Worm (Caenorhabditis elegans) whole organism, young adult: ENCODE measurements around the gene B0212.3.

ENCODE experiments used
- B0019.2 ChIP-seq: fragments of 200-800 bp; sonication (Bioruptor generic); conservative IDR thresholded peaks from 2 replicates; pipeline ENCODE4 v1.3.6; 2022; ENCODE audit warnings: missing genetic modification reagents, missing genetic modification characterization, missing compliant biosample characterization
- F33H1.4 ChIP-seq: fragments of 200-800 bp; sonication (Bioruptor generic); IDR thresholded peaks from 2 replicates; pipeline ENCODE4 v1.3.6; 2022; ENCODE audit warnings: missing genetic modification reagents, missing genetic modification characterization, missing compliant biosample characterization
- K11D2.4 ChIP-seq: fragments of 200-800 bp; sonication (Bioruptor generic); IDR thresholded peaks from 2 replicates; pipeline ENCODE4 v1.3.6; 2022; ENCODE audit warnings: missing genetic modification reagents, missing genetic modification characterization, missing compliant biosample characterization
- Y53F4B.3 ChIP-seq: fragments of 200-800 bp; sonication (Bioruptor generic); IDR thresholded peaks from 2 replicates; pipeline ENCODE4 v1.3.6; 2022; ENCODE audit warnings: missing genetic modification reagents, missing genetic modification characterization, missing compliant biosample characterization
- Y56A3A.18 ChIP-seq: fragments of 200-800 bp; sonication (Bioruptor generic); IDR thresholded peaks from 2 replicates; pipeline ENCODE4 v1.3.6; 2022; ENCODE audit warnings: missing genetic modification reagents, missing genetic modification characterization, missing compliant biosample characterization
- Y95B8A.8 ChIP-seq: fragments of 200-800 bp; sonication (Bioruptor generic); IDR thresholded peaks from 2 replicates; pipeline ENCODE4 v1.3.6; 2022; ENCODE audit warnings: missing genetic modification reagents, missing genetic modification characterization, missing compliant biosample characterization
- atf-7 ChIP-seq: sonication (generic microtip); optimal IDR thresholded peaks from 2 replicates; lab custom pipeline; 2017; ENCODE audit warnings: mild to moderate bottlenecking, missing genetic modification characterization, missing compliant biosample characterization
- attf-3 ChIP-seq: fragments of 200-800 bp; sonication (Bioruptor generic); conservative IDR thresholded peaks from 2 replicates; pipeline ENCODE4 v1.3.6; 2022; ENCODE audit warnings: missing genetic modification reagents, missing genetic modification characterization, missing compliant biosample characterization
- bed-1 ChIP-seq: fragments of 200-800 bp; sonication (Bioruptor generic); IDR thresholded peaks from 2 replicates; pipeline ENCODE4 v1.3.6; 2022; ENCODE audit warnings: missing genetic modification reagents, missing genetic modification characterization, missing compliant biosample characterization
- ceh-27 ChIP-seq: fragments of 200-800 bp; sonication (Bioruptor generic); optimal IDR thresholded peaks from 2 replicates; lab custom pipeline; 2018; ENCODE audit warnings: mild to moderate bottlenecking, missing genetic modification characterization, moderate library complexity, missing compliant biosample characterization
- ceh-58 ChIP-seq: fragments of 200-800 bp; sonication (Bioruptor generic); IDR thresholded peaks from 2 replicates; pipeline ENCODE4 v1.3.6; 2022; ENCODE audit warnings: missing genetic modification characterization, missing compliant biosample characterization
- dpff-1 ChIP-seq: sonication (generic microtip); optimal IDR thresholded peaks from 2 replicates; lab custom pipeline; 2017; ENCODE audit warnings: mild to moderate bottlenecking, missing genetic modification characterization, missing compliant biosample characterization
- ets-4 ChIP-seq: fragments of 200-800 bp; sonication (Bioruptor generic); optimal IDR thresholded peaks from 2 replicates; lab custom pipeline; 2018; ENCODE audit warnings: mild to moderate bottlenecking, missing genetic modification characterization, missing compliant biosample characterization
- him-1 ChIP-seq: sonication (generic microtip); optimal IDR thresholded peaks from 2 replicates; lab custom pipeline; 2016; ENCODE audit warnings: missing genotype, missing genetic modification reagents, missing genetic modification characterization, missing compliant biosample characterization
- hmg-1.2 ChIP-seq: fragments of 200-800 bp; sonication (Bioruptor generic); IDR thresholded peaks from 2 replicates; pipeline ENCODE4 v1.3.6; 2022; ENCODE audit warnings: missing genetic modification reagents, missing genetic modification characterization, missing compliant biosample characterization
- hrde-1 ChIP-seq: sonication (generic microtip); optimal IDR thresholded peaks from 2 replicates; lab custom pipeline; 2016; ENCODE audit warnings: missing genetic modification characterization, mild to moderate bottlenecking, missing compliant biosample characterization, moderate library complexity, missing genotype, missing genetic modification reagents, borderline replicate concordance
- lin-35 ChIP-seq, 3 experiments: fragments of 150-350 bp in 2 of 3; sonication (generic microtip) in 1 of 3; optimal IDR thresholded peaks; 2 replicates each; lab custom pipeline; 2014 to 2018; ENCODE audit warnings: missing biosample characterization in 3 of 3, missing genetic modification characterization in 3 of 3, missing genetic modification reagents in 3 of 3
- lin-54 ChIP-seq: fragments of 200-800 bp; sonication (Bioruptor generic); optimal IDR thresholded peaks from 2 replicates; lab custom pipeline; 2018; ENCODE audit warnings: mild to moderate bottlenecking, missing genetic modification characterization, missing compliant biosample characterization
- lir-1 ChIP-seq: fragments of 200-800 bp; sonication (Bioruptor generic); conservative IDR thresholded peaks from 2 replicates; pipeline ENCODE4 v1.3.6; 2022; ENCODE audit warnings: missing genetic modification reagents, missing genetic modification characterization, missing compliant biosample characterization
- madf-10 ChIP-seq: sonication (generic microtip); optimal IDR thresholded peaks from 2 replicates; lab custom pipeline; 2016; ENCODE audit warnings: mild to moderate bottlenecking, missing genetic modification characterization, missing compliant biosample characterization
- madf-3 ChIP-seq: fragments of 200-800 bp; sonication (Bioruptor generic); IDR thresholded peaks from 2 replicates; pipeline ENCODE4 v1.3.6; 2022; ENCODE audit warnings: missing genetic modification reagents, missing genetic modification characterization, missing compliant biosample characterization
- mel-28 ChIP-seq: sonication (generic microtip); optimal IDR thresholded peaks from 2 replicates; lab custom pipeline; 2016; ENCODE audit warnings: borderline replicate concordance, mild to moderate bottlenecking, missing genetic modification characterization, missing compliant biosample characterization
- nhr-179 ChIP-seq: sonication (generic microtip); optimal IDR thresholded peaks from 2 replicates; lab custom pipeline; 2016; ENCODE audit warnings: mild to moderate bottlenecking, missing genetic modification characterization, missing compliant biosample characterization
- pha-4 ChIP-seq: fragments of 150-350 bp; sonication (generic microtip); optimal IDR thresholded peaks from 2 replicates; lab custom pipeline; 2014; ENCODE audit warnings: missing biosample characterization, missing genetic modification reagents, missing genetic modification characterization
- rec-8 ChIP-seq, 2 experiments: sonication (generic microtip); optimal IDR thresholded peaks; 2 replicates each; lab custom pipeline; 2016; ENCODE audit warnings: mild to moderate bottlenecking in 2 of 2, missing genetic modification characterization in 2 of 2, missing genetic modification reagents in 2 of 2, missing genotype in 2 of 2, missing biosample characterization in 1 of 2, missing compliant biosample characterization in 1 of 2, moderate library complexity in 1 of 2
- repo-1 ChIP-seq: sonication (generic microtip); optimal IDR thresholded peaks from 2 replicates; lab custom pipeline; 2017; ENCODE audit warnings: mild to moderate bottlenecking, missing genetic modification characterization, missing compliant biosample characterization
- sdz-38 ChIP-seq: sonication (generic microtip); optimal IDR thresholded peaks from 2 replicates; lab custom pipeline; 2016; ENCODE audit warnings: missing genotype, missing genetic modification characterization, missing compliant biosample characterization
- snpc-1.1 ChIP-seq: sonication (generic microtip); optimal IDR thresholded peaks from 2 replicates; lab custom pipeline; 2017; ENCODE audit warnings: missing genetic modification characterization, mild to moderate bottlenecking, missing compliant biosample characterization, antibody characterized with exemption, moderate library complexity, missing genotype, missing genetic modification reagents; ENCODE audit not compliant: insufficient read depth
- snpc-1.3 ChIP-seq: sonication (generic microtip); optimal IDR thresholded peaks from 2 replicates; lab custom pipeline; 2017; ENCODE audit warnings: missing genetic modification characterization, mild to moderate bottlenecking, missing compliant biosample characterization, antibody characterized with exemption, moderate library complexity, missing genotype, missing genetic modification reagents; ENCODE audit not compliant: insufficient read depth
- snpc-4 ChIP-seq, 5 experiments: fragments of 150-350 bp in 1 of 5; sonication (generic microtip) in 4 of 5; optimal IDR thresholded peaks; 2 replicates each; lab custom pipeline; 2014 to 2018; ENCODE audit warnings: missing genetic modification characterization in 5 of 5, missing biosample characterization in 3 of 5, antibody characterized with exemption in 2 of 5, mild to moderate bottlenecking in 2 of 5, missing compliant biosample characterization in 2 of 5, missing genotype in 2 of 5, moderate library complexity in 2 of 5, missing genetic modification reagents in 1 of 5
- sptf-2 ChIP-seq: fragments of 200-800 bp; sonication (Bioruptor generic); optimal IDR thresholded peaks from 2 replicates; lab custom pipeline; 2018; ENCODE audit warnings: mild to moderate bottlenecking, missing genetic modification characterization, missing compliant biosample characterization
- tbp1 ChIP-seq: fragments of 200-800 bp; sonication (Bioruptor generic); optimal IDR thresholded peaks from 2 replicates; lab custom pipeline; 2018; ENCODE audit warnings: mild to moderate bottlenecking, missing genetic modification characterization, missing compliant biosample characterization
- tlf-1 ChIP-seq: fragments of 200-800 bp; sonication (Bioruptor generic); optimal IDR thresholded peaks from 2 replicates; lab custom pipeline; 2018; ENCODE audit warnings: mild to moderate bottlenecking, missing genetic modification characterization, missing compliant biosample characterization
- zim-3 ChIP-seq: sonication (generic microtip); optimal IDR thresholded peaks from 2 replicates; lab custom pipeline; 2017; ENCODE audit warnings: mild to moderate bottlenecking, missing genetic modification characterization, moderate library complexity, missing compliant biosample characterization
- ztf-18 ChIP-seq: sonication (generic microtip); optimal IDR thresholded peaks from 2 replicates; lab custom pipeline; 2016; ENCODE audit warnings: missing genotype, mild to moderate bottlenecking, missing genetic modification characterization, missing compliant biosample characterization
- ztf-22 ChIP-seq: fragments of 200-800 bp; sonication (Bioruptor generic); optimal IDR thresholded peaks from 2 replicates; lab custom pipeline; 2018; ENCODE audit warnings: mild to moderate bottlenecking, missing genetic modification characterization, moderate library complexity, missing compliant biosample characterization
- ztf-26 ChIP-seq: sonication (generic microtip); optimal IDR thresholded peaks from 2 replicates; lab custom pipeline; 2017; ENCODE audit warnings: missing genetic modification characterization, missing compliant biosample characterization

Gene B0212.3

ce11 chrIV:3551777-3552462, 11.9 kb downstream of the B0212.3 start (continued):
- TF ChIP-seq ets-4 (GFP tag; lab: Kevin White, UChicago) (no peak), sptf-2 (no peak), Y56A3A.18 (GFP tag; lab: Robert Waterston, UW) (peak; percentile 69; the same call in 1 of the 2 replicates), atf-7 (tag; lab: Kevin White, UChicago) (peak; percentile 50), K11D2.4 (GFP tag; lab: Robert Waterston, UW) (0 out of 2 replicates have a peak, but pooled peaks have one; percentile 46), zim-3 (tag; lab: Kevin White, UChicago) (peak; percentile 82), dpff-1 (tag; lab: Kevin White, UChicago) (no peak), mel-28 (tag; lab: Kevin White, UChicago) (no peak), sdz-38 (tag; lab: Kevin White, UChicago) (no peak), madf-10 (tag; lab: Kevin White, UChicago) (peak; percentile 52), ztf-22 (GFP tag; lab: Kevin White, UChicago) (no peak), tbp1 (peak; percentile 96), F33H1.4 (GFP tag; lab: Robert Waterston, UW) (no peak), tlf-1 (GFP tag; lab: Kevin White, UChicago) (no peak), pha-4 (tag; lab: Kevin White, UChicago) (no peak), hrde-1 (tag; lab: Kevin White, UChicago) (peak; percentile 65), ceh-27 (peak; percentile 41), lin-54 (GFP tag; lab: Kevin White, UChicago) (peak; percentile 47), lir-1 (GFP tag; lab: Robert Waterston, UW) (no peak)
- TF ChIP-seq, all 124 proteins: peak for 55

- TF ChIP-seq snpc-4 (GFP tag; optimal IDR thresholded peaks at IDR 0.05; lab: Kevin White, UChicago) (no peak), snpc-4 (tag; optimal IDR thresholded peaks at IDR 0.05; lab: Kevin White, UChicago) (no peak), lin-35 (GFP tag; optimal IDR thresholded peaks at IDR 0.05; lab: Kevin White, UChicago) (no peak), rec-8 (tag; optimal IDR thresholded peaks at IDR 0.05; lab: Kevin White, UChicago) (no peak), Y53F4B.3 (GFP tag; lab: Robert Waterston, UW) (no peak), repo-1 (no peak), bed-1 (GFP tag; lab: Robert Waterston, UW) (no peak), hrde-1 (tag; lab: Kevin White, UChicago) (no peak), Y95B8A.8 (GFP tag; lab: Robert Waterston, UW) (no peak), B0019.2 (GFP tag; lab: Robert Waterston, UW) (no peak), madf-3 (GFP tag; lab: Robert Waterston, UW) (no peak), him-1 (no peak), attf-3 (no peak), snpc-1.1 (no peak), ztf-26 (tag; lab: Kevin White, UChicago) (no peak), ztf-18 (tag; lab: Kevin White, UChicago) (no peak), hmg-1.2 (GFP tag; lab: Robert Waterston, UW) (no peak), snpc-1.3 (tag; lab: Kevin White, UChicago) (no peak), ceh-58 (GFP tag; lab: Robert Waterston, UW) (no peak), nhr-179 (tag; lab: Kevin White, UChicago) (no peak)
Measured at ce11 chrIV:3552933-3553332, 13.0 kb downstream of the B0212.3 start.
